Fruit fly (Drosophila melanogaster): ENCODE results near the gene Edc3.
A peak's percentile ranks its signal among the peaks of the same experiment; 100 is the strongest.

Edc3 gene

dm6 chr3L:17566335-17567242 lies 36.9 kb upstream of the Edc3 start (continued):
- peak; percentile 83 for TF ChIP-seq CG2712 (tag; optimal IDR thresholded peaks at IDR 0.05)
- no peak for TF ChIP-seq CG7786 (GFP tag; optimal IDR thresholded peaks at IDR 0.05)
- TF ChIP-seq Adf1 (GFP tag; IDR thresholded peaks at IDR 0.05): no peak
- no peak for TF ChIP-seq disco-r (GFP tag; optimal IDR thresholded peaks at IDR 0.05)
- TF ChIP-seq ttk (GFP tag; IDR thresholded peaks at IDR 0.05): peak; percentile 82
- peak; percentile 46 for TF ChIP-seq CG14441 (GFP tag; IDR thresholded peaks at IDR 0.05)
- no peak for TF ChIP-seq CG10565 (GFP tag; optimal IDR thresholded peaks at IDR 0.05)
- peak; percentile 46 for TF ChIP-seq CG6683 (GFP tag; optimal IDR thresholded peaks at IDR 0.05)
- no peak for TF ChIP-seq schlank (tag; optimal IDR thresholded peaks at IDR 0.05)
- TF ChIP-seq CG18476 (GFP tag; optimal IDR thresholded peaks at IDR 0.05): peak; percentile 30
- no peak for TF ChIP-seq h (optimal IDR thresholded peaks at IDR 0.05)
- no peak for TF ChIP-seq CG32532 (GFP tag; IDR thresholded peaks at IDR 0.05)
- TF ChIP-seq Mad (GFP tag; optimal IDR thresholded peaks at IDR 0.05): peak; percentile 20
- TF ChIP-seq CG1792 (GFP tag; optimal IDR thresholded peaks at IDR 0.05): no peak
- no peak for TF ChIP-seq ERR (GFP tag; optimal IDR thresholded peaks at IDR 0.05)
- no peak for TF ChIP-seq Hey (tag; optimal IDR thresholded peaks at IDR 0.05)
- TF ChIP-seq gem (tag; optimal IDR thresholded peaks at IDR 0.05): peak; percentile 90
- TF ChIP-seq CG7745 (tag; optimal IDR thresholded peaks at IDR 0.05): no peak
- peak; percentile 78 for TF ChIP-seq HHEX (GFP tag; optimal IDR thresholded peaks at IDR 0.05)
- peak; percentile 30 for TF ChIP-seq CG9727 (GFP tag; optimal IDR thresholded peaks at IDR 0.05)
- TF ChIP-seq CG13424 (tag; optimal IDR thresholded peaks at IDR 0.05): peak; percentile 87
- no peak for TF ChIP-seq inv (GFP tag; IDR thresholded peaks at IDR 0.05; ENCODE audit: partially characterized antibody)
- TF ChIP-seq CG43689 (GFP tag; IDR thresholded peaks at IDR 0.05): peak; percentile 58
- TF ChIP-seq CG17612 (GFP tag; IDR thresholded peaks at IDR 0.05): no peak
- no peak for TF ChIP-seq eyg (GFP tag; optimal IDR thresholded peaks at IDR 0.05)
- peak; percentile 87 for TF ChIP-seq ci (GFP tag; IDR thresholded peaks at IDR 0.05)
- no peak for TF ChIP-seq CG12236 (GFP tag; optimal IDR thresholded peaks at IDR 0.05)
- TF ChIP-seq CG3838 (GFP tag; optimal IDR thresholded peaks at IDR 0.05): no peak
- TF ChIP-seq CG7928 (GFP tag; optimal IDR thresholded peaks at IDR 0.05): no peak
- no peak for TF ChIP-seq CG10321 (GFP tag; IDR thresholded peaks at IDR 0.05)
- peak; percentile 90 for TF ChIP-seq CG18262 (tag; optimal IDR thresholded peaks at IDR 0.05)
- TF ChIP-seq gro (GFP tag; optimal IDR thresholded peaks at IDR 0.05): no peak
- TF ChIP-seq hkb (optimal IDR thresholded peaks at IDR 0.05): no peak
- TF ChIP-seq hkb (GFP tag; IDR thresholded peaks at IDR 0.05): peak; percentile 72; the same call in 1 of the 2 replicates
- peak; percentile 58 for TF ChIP-seq corto (GFP tag; optimal IDR thresholded peaks at IDR 0.05)
- TF ChIP-seq seq (GFP tag; IDR thresholded peaks at IDR 0.05): peak; percentile 77
- no peak for TF ChIP-seq CG15073 (GFP tag; optimal IDR thresholded peaks at IDR 0.05)
- peak; percentile 76 for TF ChIP-seq odd (GFP tag; optimal IDR thresholded peaks at IDR 0.05)
- peak; percentile 73 for TF ChIP-seq CG30403 (GFP tag; optimal IDR thresholded peaks at IDR 0.05)
- no peak for TF ChIP-seq Sry-δ (GFP tag; optimal IDR thresholded peaks at IDR 0.05)
- TF ChIP-seq prd (optimal IDR thresholded peaks at IDR 0.05): no peak
- TF ChIP-seq prd (GFP tag; IDR thresholded peaks at IDR 0.05): peak; percentile 75; the same call in 2 of the 3 replicates
- TF ChIP-seq CG12155 (GFP tag; optimal IDR thresholded peaks at IDR 0.05): peak; percentile 30
- TF ChIP-seq Lim3 (GFP tag; IDR thresholded peaks at IDR 0.05): peak; percentile 76
- no peak; the same call in 1 of the 2 replicates for TF ChIP-seq sens-2 (GFP tag; IDR thresholded peaks at IDR 0.05)
- TF ChIP-seq Eip74EF (GFP tag; optimal IDR thresholded peaks at IDR 0.05): peak; percentile 69 to 97
- peak; percentile 78 for TF ChIP-seq esg (GFP tag; conservative IDR thresholded peaks at IDR 0.05)
- TF ChIP-seq CG5245 (GFP tag; optimal IDR thresholded peaks at IDR 0.05): peak; percentile 59
- no peak for TF ChIP-seq CG2129 (GFP tag; IDR thresholded peaks at IDR 0.05; ENCODE audit: partially characterized antibody)
- TF ChIP-seq luna (GFP tag; optimal IDR thresholded peaks at IDR 0.05): no peak
